Worm (Caenorhabditis elegans) whole organism, late embryonic: ENCODE results near the gene sre-48.

Source experiments
- eyg-1 ChIP-seq: sonication (generic microtip); optimal IDR thresholded peaks from 2 replicates; lab custom pipeline; 2016; ENCODE audit warnings: missing genotype, missing genetic modification characterization, missing compliant biosample characterization
- fax-1 ChIP-seq: sonication (generic microtip); optimal IDR thresholded peaks from 2 replicates; lab custom pipeline; 2016; ENCODE audit warnings: missing genotype, missing genetic modification characterization, missing compliant biosample characterization
- hlh-15 ChIP-seq: sonication (generic microtip); optimal IDR thresholded peaks from 2 replicates; lab custom pipeline; 2016; ENCODE audit warnings: missing genetic modification characterization, missing compliant biosample characterization
- hlh-30 ChIP-seq: sonication (generic microtip); optimal IDR thresholded peaks from 2 replicates; lab custom pipeline; 2017; ENCODE audit warnings: antibody characterized with exemption, missing genetic modification characterization, missing compliant biosample characterization; ENCODE audit not compliant: insufficient read depth
- pag-3 ChIP-seq: sonication (generic microtip); optimal IDR thresholded peaks from 2 replicates; lab custom pipeline; 2016; ENCODE audit warnings: missing compliant biosample characterization, missing genetic modification characterization, borderline replicate concordance
- sox-4 ChIP-seq: sonication (generic microtip); optimal IDR thresholded peaks from 2 replicates; lab custom pipeline; 2017; ENCODE audit warnings: mild to moderate bottlenecking, missing genetic modification characterization, inconsistent platforms, missing compliant biosample characterization
- zip-5 ChIP-seq: sonication (generic microtip); optimal IDR thresholded peaks from 2 replicates; lab custom pipeline; 2016; ENCODE audit warnings: missing genetic modification characterization, missing compliant biosample characterization

DNA sequence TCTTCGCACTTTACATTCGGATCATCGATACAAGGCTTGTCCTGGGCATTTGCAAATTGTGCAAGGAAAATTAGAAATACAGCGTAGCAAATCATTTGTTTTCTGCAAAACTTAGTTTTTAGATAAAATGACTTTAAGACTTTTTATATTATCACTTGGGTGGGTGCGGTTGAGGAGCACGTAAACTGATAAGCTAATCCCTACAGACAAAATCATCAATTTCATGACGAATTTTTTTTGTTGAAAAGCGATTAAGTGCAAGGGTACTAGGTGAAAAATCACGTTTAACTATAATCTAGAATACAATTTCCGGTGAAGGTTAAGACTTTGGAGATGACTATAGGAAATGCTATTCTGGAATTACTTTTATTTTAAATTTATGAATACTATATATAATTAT, 17.8 kb upstream of the sre-48 start, which contains the start of gene F01D5.1:
- TF ChIP-seq pag-3 (tag; lab: Kevin White, UChicago) (no peak), eyg-1 (no peak), hlh-30 (no peak), hlh-15 (tag; lab: Kevin White, UChicago) (no peak), sox-4 (tag; lab: Kevin White, UChicago) (no peak), zip-5 (tag; lab: Kevin White, UChicago) (no peak), fax-1 (tag; lab: Kevin White, UChicago) (no peak)
